Worm (Caenorhabditis elegans) whole organism, L4 larva: ENCODE measurements around the gene mak-1.

Experiments used
- F26F4.8 ChIP-seq: fragments of 200-800 bp; sonication (Bioruptor generic); conservative IDR thresholded peaks from 2 replicates; pipeline ENCODE4 v1.3.6; 2022; ENCODE audit warnings: missing genetic modification characterization, missing compliant biosample characterization
- F37D6.2 ChIP-seq: sonication (generic microtip); optimal IDR thresholded peaks from 2 replicates; lab custom pipeline; 2016; ENCODE audit warnings: mild to moderate bottlenecking, missing genetic modification characterization, missing compliant biosample characterization
- T20F7.1 ChIP-seq: fragments of 200-800 bp; sonication (Bioruptor generic); optimal IDR thresholded peaks from 2 replicates; lab custom pipeline; 2018; ENCODE audit warnings: mild to moderate bottlenecking, missing genetic modification characterization, missing compliant biosample characterization
- T26A8.4 ChIP-seq: fragments of 200-800 bp; sonication (Bioruptor generic); IDR thresholded peaks from 2 replicates; pipeline ENCODE4 v1.3.6; 2022; ENCODE audit warnings: missing genetic modification characterization, missing compliant biosample characterization
- Y105C5A.15 ChIP-seq: fragments of 200-800 bp; sonication (Bioruptor generic); IDR thresholded peaks from 2 replicates; pipeline ENCODE4 v1.3.6; 2022; ENCODE audit warnings: missing genetic modification characterization, missing compliant biosample characterization
- Y48G9A.11 ChIP-seq: fragments of 200-800 bp; sonication (Bioruptor generic); IDR thresholded peaks from 2 replicates; pipeline ENCODE4 v1.3.6; 2022; ENCODE audit warnings: missing genetic modification reagents, missing genetic modification characterization, missing compliant biosample characterization
- Y5F2A.4 ChIP-seq: fragments of 200-800 bp; sonication (Bioruptor generic); optimal IDR thresholded peaks from 2 replicates; lab custom pipeline; 2018; ENCODE audit warnings: mild to moderate bottlenecking, missing genetic modification characterization, missing compliant biosample characterization
- Y75B8A.6 ChIP-seq: fragments of 200-800 bp; sonication (Bioruptor generic); IDR thresholded peaks from 2 replicates; pipeline ENCODE4 v1.3.6; 2022; ENCODE audit warnings: missing genetic modification reagents, missing genetic modification characterization, missing compliant biosample characterization
- ZK546.5 ChIP-seq, 2 experiments: sonication (generic microtip); optimal IDR thresholded peaks; 2 replicates each; lab custom pipeline; 2017; ENCODE audit warnings: missing biosample characterization in 2 of 2, missing genetic modification characterization in 2 of 2
- aha-1 ChIP-seq: fragments of 150-350 bp; peaks from one replicate; lab custom pipeline; 2014; ENCODE audit warnings: missing biosample characterization, missing genetic modification characterization
- attf-4 ChIP-seq: sonication (generic microtip); optimal IDR thresholded peaks from 3 replicates; lab custom pipeline; 2017; ENCODE audit warnings: missing biosample characterization, missing genetic modification characterization
- ceh-82 ChIP-seq: sonication (generic microtip); optimal IDR thresholded peaks from 2 replicates; lab custom pipeline; 2017; ENCODE audit warnings: missing biosample characterization, missing genetic modification characterization
- dmd-8 ChIP-seq: fragments of 200-800 bp; sonication (Bioruptor generic); IDR thresholded peaks from 2 replicates; pipeline ENCODE4 v1.3.6; 2022; ENCODE audit warnings: missing genetic modification characterization, missing compliant biosample characterization
- dmd-9 ChIP-seq: fragments of 200-800 bp; sonication (Bioruptor generic); IDR thresholded peaks from 2 replicates; pipeline ENCODE4 v1.3.6; 2022; ENCODE audit warnings: missing genetic modification reagents, missing genetic modification characterization, missing compliant biosample characterization
- dve-1 ChIP-seq: sonication (generic microtip); optimal IDR thresholded peaks from 2 replicates; lab custom pipeline; 2017; ENCODE audit warnings: antibody characterized with exemption, mild to moderate bottlenecking, missing genetic modification characterization, missing compliant biosample characterization; ENCODE audit not compliant: insufficient read depth
- egl-43 ChIP-seq: fragments of 200-800 bp; sonication (Bioruptor generic); IDR thresholded peaks from 2 replicates; pipeline ENCODE4 v1.3.6; 2022; ENCODE audit warnings: missing genetic modification reagents, missing genetic modification characterization, missing compliant biosample characterization
- hlh-11 ChIP-seq: fragments of 200-800 bp; sonication (Bioruptor generic); optimal IDR thresholded peaks from 2 replicates; lab custom pipeline; 2018; ENCODE audit warnings: mild to moderate bottlenecking, missing genetic modification characterization, missing compliant biosample characterization
- hmg-1.1 ChIP-seq: fragments of 200-800 bp; sonication (Bioruptor generic); IDR thresholded peaks from 2 replicates; pipeline ENCODE4 v1.3.6; 2022; ENCODE audit warnings: missing genetic modification reagents, missing genetic modification characterization, missing compliant biosample characterization
- lin-13 ChIP-seq: fragments of 150-350 bp; optimal IDR thresholded peaks from 2 replicates; lab custom pipeline; 2014; ENCODE audit warnings: missing biosample characterization, missing genetic modification reagents, missing genetic modification characterization
- lin-38 ChIP-seq: fragments of 200-800 bp; sonication (Bioruptor generic); IDR thresholded peaks from 2 replicates; pipeline ENCODE4 v1.3.6; 2022; ENCODE audit warnings: missing genetic modification reagents, missing genetic modification characterization, missing compliant biosample characterization
- madf-9 ChIP-seq: fragments of 200-800 bp; sonication (Bioruptor generic); conservative IDR thresholded peaks from 2 replicates; pipeline ENCODE4 v1.3.6; 2022; ENCODE audit warnings: missing genetic modification reagents, missing genetic modification characterization, missing compliant biosample characterization
- mes-2 ChIP-seq: sonication (generic microtip); optimal IDR thresholded peaks from 2 replicates; lab custom pipeline; 2016; ENCODE audit warnings: missing genotype, mild to moderate bottlenecking, missing genetic modification characterization, missing compliant biosample characterization; ENCODE audit not compliant: poor library complexity, severe bottlenecking
- nhr-102 ChIP-seq: sonication (generic microtip); optimal IDR thresholded peaks from 2 replicates; lab custom pipeline; 2016; ENCODE audit warnings: mild to moderate bottlenecking, missing genetic modification characterization, moderate library complexity, missing compliant biosample characterization
- nhr-11 ChIP-seq: fragments of 150-350 bp; optimal IDR thresholded peaks from 2 replicates; lab custom pipeline; 2014; ENCODE audit warnings: missing biosample characterization, missing genetic modification characterization
- nhr-28 ChIP-seq: fragments of 150-350 bp; optimal IDR thresholded peaks from 2 replicates; lab custom pipeline; 2014; ENCODE audit warnings: missing biosample characterization, missing genetic modification characterization
- nhr-48 ChIP-seq: sonication (generic microtip); optimal IDR thresholded peaks from 2 replicates; lab custom pipeline; 2016; ENCODE audit warnings: mild to moderate bottlenecking, missing genetic modification characterization, missing compliant biosample characterization
- nhr-6 ChIP-seq: fragments of 150-350 bp; optimal IDR thresholded peaks from 2 replicates; lab custom pipeline; 2014; ENCODE audit warnings: missing biosample characterization, missing genetic modification characterization
- nhr-77 ChIP-seq: fragments of 150-350 bp; optimal IDR thresholded peaks from 2 replicates; lab custom pipeline; 2014; ENCODE audit warnings: missing biosample characterization, missing genetic modification characterization
- sdz-12 ChIP-seq: fragments of 200-800 bp; sonication (Bioruptor generic); optimal IDR thresholded peaks from 2 replicates; lab custom pipeline; 2018; ENCODE audit warnings: mild to moderate bottlenecking, missing genetic modification characterization, missing compliant biosample characterization
- set-16 ChIP-seq: fragments of 200-800 bp; sonication (Bioruptor generic); IDR thresholded peaks from 2 replicates; pipeline ENCODE4 v1.3.6; 2022; ENCODE audit warnings: missing genetic modification reagents, missing genetic modification characterization, missing compliant biosample characterization
- skn-1 ChIP-seq: fragments of 150-350 bp; optimal IDR thresholded peaks from 2 replicates; lab custom pipeline; 2014; ENCODE audit warnings: missing biosample characterization, missing genetic modification characterization
- spr-1 ChIP-seq: sonication (generic microtip); optimal IDR thresholded peaks from 2 replicates; lab custom pipeline; 2016; ENCODE audit warnings: mild to moderate bottlenecking, missing genetic modification characterization, missing compliant biosample characterization
- tag-97 ChIP-seq: fragments of 200-800 bp; sonication (Bioruptor generic); IDR thresholded peaks from 2 replicates; pipeline ENCODE4 v1.3.6; 2022; ENCODE audit warnings: missing genetic modification characterization, missing compliant biosample characterization
- unc-62 ChIP-seq, 3 experiments: fragments of 150-350 bp in 1 of 3; sonication (generic microtip); optimal IDR thresholded peaks in 2 of 3; peaks in 1 of 3; 1 replicate in 1 of 3; 2 replicates in 2 of 3; lab custom pipeline; 2014 to 2017; ENCODE audit warnings: missing biosample characterization in 3 of 3, missing genetic modification characterization in 3 of 3, missing genetic modification reagents in 3 of 3, missing genotype in 1 of 3
- vab-7 ChIP-seq: fragments of 200-800 bp; sonication (Bioruptor generic); IDR thresholded peaks from 2 replicates; pipeline ENCODE4 v1.3.6; 2022; ENCODE audit warnings: missing genetic modification reagents, missing genetic modification characterization, missing compliant biosample characterization
- ztf-7 ChIP-seq: fragments of 150-350 bp; optimal IDR thresholded peaks from 2 replicates; lab custom pipeline; 2014; ENCODE audit warnings: missing biosample characterization, missing genetic modification characterization

The mak-1 gene

DNA sequence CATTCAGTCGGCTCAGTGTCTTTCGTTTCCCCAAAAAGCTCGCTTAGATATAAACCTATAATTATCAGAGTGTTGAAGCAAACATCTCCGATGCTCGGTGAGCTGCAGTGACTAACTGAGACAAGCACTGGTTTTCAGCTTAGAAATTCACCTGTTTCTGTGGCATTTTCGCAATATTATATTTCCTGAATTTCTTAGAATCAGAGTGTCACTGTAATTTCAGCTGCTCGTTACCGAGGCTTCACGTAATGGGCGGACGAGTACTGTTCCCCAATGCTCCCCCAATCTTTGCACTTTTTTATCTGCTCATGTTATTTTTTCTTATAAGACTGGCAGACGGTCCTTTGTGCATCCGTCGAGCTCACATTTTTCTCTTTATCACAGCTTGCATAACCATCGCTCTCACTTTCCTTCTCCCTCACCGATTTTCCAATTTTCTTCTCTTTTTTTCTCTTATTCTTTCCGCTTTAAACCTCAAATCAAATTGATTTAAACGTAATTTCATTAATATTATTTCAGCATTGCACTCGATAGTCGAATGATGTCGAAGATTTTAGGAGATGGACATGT is 21.8 kb upstream of the mak-1 start, which contains the start of gene trcs-2:
trcs-2 (plus strand) TSS at position 520 of the 570 bp plus-strand sequence.
- no peak for TF ChIP-seq unc-62 (GFP tag; optimal IDR thresholded peaks at IDR 0.05 in 1 of 2; lab: Kevin White, UChicago)
- TF ChIP-seq unc-62 (tag; optimal IDR thresholded peaks at IDR 0.05; lab: Kevin White, UChicago) = no peak
- no peak for TF ChIP-seq set-16 (GFP tag; lab: Robert Waterston, UW)
- TF ChIP-seq Y5F2A.4 = no peak
- 0 out of 2 replicates have a peak, but pooled peaks have one; percentile 16 for TF ChIP-seq egl-43 (GFP tag; lab: Robert Waterston, UW)
- TF ChIP-seq lin-38 = no peak

DNA sequence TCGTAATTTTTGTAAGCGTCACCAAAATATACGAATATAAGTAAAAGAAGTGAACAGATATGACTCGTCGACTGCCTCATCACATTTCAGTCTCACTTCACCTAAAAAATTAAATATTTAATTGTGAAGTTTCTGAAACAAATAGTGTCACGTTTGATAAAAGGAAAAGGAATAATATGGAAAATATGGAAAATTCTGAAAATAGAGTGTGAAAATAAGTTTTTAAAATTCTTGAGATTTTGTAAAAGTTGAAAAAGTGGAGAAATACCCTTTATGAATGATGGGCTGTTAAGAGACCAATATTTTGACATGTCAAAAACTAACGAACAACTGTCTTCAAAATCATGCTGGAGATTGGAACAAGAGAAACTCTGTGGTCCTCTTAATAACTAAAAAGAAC is 17.2 kb upstream of the mak-1 start, which contains the start of gene T01B7.9:
T01B7.9 (minus strand) TSS at position 101 of the 400 bp plus-strand sequence.
- TF ChIP-seq tag-97 (GFP tag; lab: Robert Waterston, UW) (no peak), nhr-11 (tag; lab: Kevin White, UChicago) (no peak)

DNA sequence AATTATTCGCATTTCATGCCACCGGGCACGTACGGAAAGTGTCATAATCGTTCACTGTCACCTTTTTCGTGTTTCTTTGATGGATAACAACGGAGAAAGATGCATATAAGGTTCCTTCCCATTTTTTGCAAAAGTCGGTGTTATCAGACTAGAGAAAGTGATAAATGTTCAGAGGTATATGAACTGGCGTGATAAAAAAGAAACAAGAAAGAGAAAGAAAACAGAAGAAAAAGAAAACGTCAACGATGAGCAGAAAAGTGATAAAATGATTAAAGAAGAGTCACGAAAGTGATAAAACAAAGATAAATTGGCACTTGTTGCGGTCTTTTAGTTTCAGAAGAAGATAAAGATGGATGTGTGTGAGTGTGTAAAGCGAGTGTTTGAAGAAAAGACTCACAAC is 13.6 kb upstream of the mak-1 start:
- no peak for TF ChIP-seq dmd-9
- TF ChIP-seq F26F4.8 (GFP tag; lab: Robert Waterston, UW) = no peak
- no peak for TF ChIP-seq sdz-12 (GFP tag; lab: Kevin White, UChicago)
- TF ChIP-seq dmd-8 (GFP tag; lab: Robert Waterston, UW) = no peak
- TF ChIP-seq ceh-82 = no peak
- TF ChIP-seq nhr-28 (tag; lab: Kevin White, UChicago) = peak; percentile 26
- TF ChIP-seq T20F7.1 (GFP tag; lab: Kevin White, UChicago) = no peak
- TF ChIP-seq Y48G9A.11 (GFP tag; lab: Robert Waterston, UW) = no peak
- no peak for TF ChIP-seq F37D6.2 (tag; lab: Kevin White, UChicago)
- no peak for TF ChIP-seq vab-7
- no peak for TF ChIP-seq skn-1 (tag; lab: Kevin White, UChicago)
- peak; percentile 82 for TF ChIP-seq aha-1
- TF ChIP-seq Y5F2A.4 = no peak
- TF ChIP-seq unc-62 (GFP tag; optimal IDR thresholded peaks at IDR 0.05 in 1 of 2; lab: Kevin White, UChicago) = peak in 1 of 2 experiments; percentile 56
- no peak for TF ChIP-seq unc-62 (tag; optimal IDR thresholded peaks at IDR 0.05; lab: Kevin White, UChicago)

DNA sequence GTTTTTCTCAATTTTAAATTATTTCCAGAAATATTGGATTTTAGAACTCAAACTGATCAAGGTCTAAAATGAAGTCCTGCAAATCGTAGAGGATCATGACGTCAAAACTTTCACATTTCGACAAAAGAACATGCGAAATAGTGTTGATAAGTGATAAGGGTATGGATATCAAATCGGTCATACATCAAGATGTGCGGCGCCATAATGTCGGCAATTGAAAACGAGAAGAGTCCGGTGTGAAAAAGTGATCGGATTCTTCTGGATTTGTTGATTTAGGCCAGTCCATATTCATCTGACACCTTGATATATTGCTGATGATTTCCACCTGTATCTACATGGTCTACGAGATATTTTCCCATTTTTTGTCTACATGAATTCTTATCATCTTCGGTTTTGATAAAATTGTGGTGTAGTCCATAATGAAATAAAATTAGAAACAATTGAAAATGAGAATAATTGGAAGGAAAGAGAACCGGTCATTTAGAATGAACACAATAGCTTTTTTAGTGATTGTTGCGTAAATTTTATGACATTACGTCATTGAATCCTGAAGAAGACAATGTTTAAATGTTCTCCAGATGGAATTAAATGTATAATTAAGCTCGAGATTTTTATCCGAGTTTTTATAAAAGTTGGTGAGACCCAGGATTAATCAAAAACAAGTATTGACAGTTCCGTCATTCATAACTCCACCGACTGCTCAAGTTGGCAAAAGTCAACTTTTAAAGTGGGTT is 12.7 kb upstream of the mak-1 start:
- TF ChIP-seq dve-1 (tag; lab: Kevin White, UChicago) = no peak
- TF ChIP-seq tag-97 (GFP tag; lab: Robert Waterston, UW) = no peak
- peak; percentile 29 for TF ChIP-seq hlh-11 (tag; lab: Kevin White, UChicago)
- peak; percentile 47 for TF ChIP-seq nhr-28 (tag; lab: Kevin White, UChicago)
- TF ChIP-seq spr-1 (tag; lab: Kevin White, UChicago) = no peak
- peak; percentile 42 for TF ChIP-seq aha-1

DNA sequence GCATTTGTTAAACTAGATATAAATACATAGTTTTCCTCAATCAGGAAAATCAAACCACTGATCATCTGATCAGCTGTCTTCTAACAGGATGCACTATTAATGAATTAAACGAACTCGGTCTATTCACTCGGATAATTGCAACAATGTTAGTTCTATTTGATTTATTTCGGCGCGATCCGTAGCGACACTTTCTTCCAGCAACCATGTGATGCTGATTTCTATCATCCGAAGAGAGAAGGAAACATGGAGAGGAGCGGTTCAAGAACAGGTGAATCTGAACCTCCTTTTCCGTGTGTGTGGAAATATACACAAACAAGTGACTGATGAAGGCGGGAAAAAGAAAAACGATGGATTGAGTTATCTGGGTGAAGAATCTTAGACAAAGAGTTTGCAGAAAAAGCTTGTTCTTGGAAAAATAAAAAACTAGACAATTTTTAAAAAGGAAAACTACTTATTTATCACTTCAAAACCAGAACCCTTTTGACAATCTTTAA is 12.1 kb upstream of the mak-1 start:
- peak; percentile 13 for TF ChIP-seq hlh-11 (tag; lab: Kevin White, UChicago)
- no peak for TF ChIP-seq lin-13 (GFP tag; lab: Kevin White, UChicago)
- TF ChIP-seq nhr-28 (tag; lab: Kevin White, UChicago) = peak; percentile 4
- TF ChIP-seq, all 104 proteins: peak for 2

DNA sequence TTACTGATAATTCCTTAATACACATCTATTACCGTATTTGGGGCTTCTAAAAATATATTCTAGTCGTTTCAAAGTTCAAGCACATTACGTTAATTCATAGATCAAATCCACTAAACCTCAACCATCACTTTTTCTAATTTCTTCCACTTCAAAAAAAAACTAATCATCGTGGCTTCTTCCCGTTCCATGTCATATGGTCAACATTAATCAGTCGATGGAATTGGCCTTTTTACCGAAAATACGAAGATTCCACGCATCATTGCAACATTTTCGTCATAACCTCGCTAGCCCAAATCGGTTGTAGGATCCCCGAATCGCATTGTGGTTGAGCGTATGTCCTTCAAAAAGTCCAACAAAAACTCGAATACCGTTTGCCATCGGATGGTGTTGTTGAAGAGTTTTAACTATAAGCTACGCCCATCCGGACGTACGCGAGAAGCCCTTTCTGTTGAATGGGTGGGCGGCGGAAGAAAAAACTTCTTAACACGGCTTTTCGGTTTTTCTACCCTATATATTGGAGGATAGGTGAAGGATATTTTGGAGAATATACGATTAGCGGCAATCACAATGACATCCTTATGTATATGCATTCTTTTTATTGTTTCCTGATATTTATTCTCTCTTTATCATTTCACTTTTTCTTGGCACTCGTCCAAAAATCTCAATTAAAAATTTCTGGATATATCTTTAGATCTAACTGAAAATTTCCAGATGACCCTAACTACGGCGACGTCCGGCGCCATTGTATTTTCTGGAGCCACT is 11.4 kb upstream of the mak-1 start, which contains the start of gene rol-6:
rol-6 (plus strand) TSS at position 712 of the 762 bp plus-strand sequence.
- no peak for TF ChIP-seq Y75B8A.6 (GFP tag; lab: Robert Waterston, UW)
- TF ChIP-seq madf-9 (GFP tag; lab: Robert Waterston, UW) = no peak
- TF ChIP-seq vab-7 = no peak
- TF ChIP-seq ZK546.5 (tag; optimal IDR thresholded peaks at IDR 0.05; lab: Kevin White, UChicago) = no peak
- no peak for TF ChIP-seq T26A8.4 (GFP tag; lab: Robert Waterston, UW)
- TF ChIP-seq skn-1 (tag; lab: Kevin White, UChicago) = no peak
- no peak for TF ChIP-seq nhr-48 (tag; lab: Kevin White, UChicago)
- no peak for TF ChIP-seq mes-2 (tag; lab: Kevin White, UChicago)
- no peak for TF ChIP-seq nhr-102 (tag; lab: Kevin White, UChicago)
- TF ChIP-seq hlh-11 (tag; lab: Kevin White, UChicago) = peak; percentile 17
- no peak for TF ChIP-seq attf-4 (tag; lab: Kevin White, UChicago)
- TF ChIP-seq aha-1 = peak; percentile 85
- TF ChIP-seq ztf-7 (tag; lab: Kevin White, UChicago) = no peak
- no peak for TF ChIP-seq nhr-77 (tag; lab: Kevin White, UChicago)
- no peak for TF ChIP-seq Y48G9A.11 (GFP tag; lab: Robert Waterston, UW)
- TF ChIP-seq nhr-6 = no peak
- no peak for TF ChIP-seq F37D6.2 (tag; lab: Kevin White, UChicago)
- TF ChIP-seq Y105C5A.15 = no peak
- TF ChIP-seq spr-1 (tag; lab: Kevin White, UChicago) = no peak
- TF ChIP-seq hmg-1.1 (GFP tag; lab: Robert Waterston, UW) = no peak
